Worm (Caenorhabditis elegans) whole organism, L4 larva: Measurements from ENCODE around the gene C27D6.1.

Source experiments
- F44E2.7 ChIP-seq: fragments of 200-800 bp; sonication (Bioruptor generic); IDR thresholded peaks from 2 replicates; pipeline ENCODE4 v2.1.2; 2022; ENCODE audit warnings: missing genetic modification characterization, missing compliant biosample characterization
- T26A8.4 ChIP-seq: fragments of 200-800 bp; sonication (Bioruptor generic); IDR thresholded peaks from 2 replicates; pipeline ENCODE4 v1.3.6; 2022; ENCODE audit warnings: missing genetic modification characterization, missing compliant biosample characterization
- Y105C5A.15 ChIP-seq: fragments of 200-800 bp; sonication (Bioruptor generic); IDR thresholded peaks from 2 replicates; pipeline ENCODE4 v1.3.6; 2022; ENCODE audit warnings: missing genetic modification characterization, missing compliant biosample characterization
- Y5F2A.4 ChIP-seq: fragments of 200-800 bp; sonication (Bioruptor generic); optimal IDR thresholded peaks from 2 replicates; lab custom pipeline; 2018; ENCODE audit warnings: mild to moderate bottlenecking, missing genetic modification characterization, missing compliant biosample characterization
- ZK546.5 ChIP-seq, 2 experiments: sonication (generic microtip); optimal IDR thresholded peaks; 2 replicates each; lab custom pipeline; 2017; ENCODE audit warnings: missing biosample characterization in 2 of 2, missing genetic modification characterization in 2 of 2
- aha-1 ChIP-seq: fragments of 150-350 bp; peaks from one replicate; lab custom pipeline; 2014; ENCODE audit warnings: missing biosample characterization, missing genetic modification characterization
- ceh-20 ChIP-seq: fragments of 200-800 bp; sonication (Bioruptor generic); IDR thresholded peaks from 2 replicates; pipeline ENCODE4 v1.3.6; 2022; ENCODE audit warnings: missing genetic modification reagents, missing genetic modification characterization, missing compliant biosample characterization
- ceh-28 ChIP-seq: fragments of 150-350 bp; optimal IDR thresholded peaks from 2 replicates; lab custom pipeline; 2014; ENCODE audit warnings: missing biosample characterization, missing genetic modification reagents, missing genetic modification characterization
- ceh-32 ChIP-seq: sonication (generic microtip); optimal IDR thresholded peaks from 2 replicates; lab custom pipeline; 2016; ENCODE audit warnings: mild to moderate bottlenecking, missing genetic modification characterization, missing compliant biosample characterization; ENCODE audit not compliant: poor library complexity
- ces-1 ChIP-seq: fragments of 150-350 bp; sonication (generic microtip); optimal IDR thresholded peaks from 4 replicates; lab custom pipeline; 2014; ENCODE audit warnings: missing biosample characterization, missing genetic modification reagents, missing genetic modification characterization
- ctbp-1 ChIP-seq: fragments of 200-800 bp; sonication (Bioruptor generic); IDR thresholded peaks from 2 replicates; pipeline ENCODE4 v1.3.6; 2022; ENCODE audit warnings: missing genetic modification reagents, missing genetic modification characterization, missing compliant biosample characterization
- daf-16 ChIP-seq, 3 experiments: sonication (generic microtip); optimal IDR thresholded peaks; 2 replicates each; lab custom pipeline; 2016 to 2017; ENCODE audit warnings: missing genetic modification characterization in 3 of 3, missing genetic modification reagents in 3 of 3, mild to moderate bottlenecking in 2 of 3, missing compliant biosample characterization in 2 of 3, missing biosample characterization in 1 of 3, moderate library complexity in 1 of 3
- dmd-6 ChIP-seq: fragments of 200-800 bp; sonication (Bioruptor generic); IDR thresholded peaks from 2 replicates; pipeline ENCODE4 v1.3.6; 2022; ENCODE audit warnings: missing genetic modification reagents, missing genetic modification characterization, missing compliant biosample characterization
- dpl-1 ChIP-seq: fragments of 150-350 bp; optimal IDR thresholded peaks from 2 replicates; lab custom pipeline; 2014; ENCODE audit warnings: missing biosample characterization, missing genetic modification reagents, missing genetic modification characterization
- dve-1 ChIP-seq: sonication (generic microtip); optimal IDR thresholded peaks from 2 replicates; lab custom pipeline; 2017; ENCODE audit warnings: antibody characterized with exemption, mild to moderate bottlenecking, missing genetic modification characterization, missing compliant biosample characterization; ENCODE audit not compliant: insufficient read depth
- hif-1 ChIP-seq, 2 experiments: sonication (generic microtip); optimal IDR thresholded peaks; 2 replicates each; lab custom pipeline; 2016 to 2017; ENCODE audit warnings: missing compliant biosample characterization in 2 of 2, missing genetic modification characterization in 2 of 2, missing genetic modification reagents in 2 of 2, missing genotype in 2 of 2, mild to moderate bottlenecking in 1 of 2
- hlh-11 ChIP-seq: fragments of 200-800 bp; sonication (Bioruptor generic); optimal IDR thresholded peaks from 2 replicates; lab custom pipeline; 2018; ENCODE audit warnings: mild to moderate bottlenecking, missing genetic modification characterization, missing compliant biosample characterization
- hlh-30 ChIP-seq: sonication (generic microtip); optimal IDR thresholded peaks from 2 replicates; lab custom pipeline; 2017; ENCODE audit warnings: antibody characterized with exemption, mild to moderate bottlenecking, missing genetic modification characterization, missing compliant biosample characterization; ENCODE audit not compliant: insufficient read depth
- jun-1 ChIP-seq: fragments of 150-350 bp; optimal IDR thresholded peaks from 2 replicates; lab custom pipeline; 2014; ENCODE audit warnings: missing biosample characterization, missing genetic modification reagents, missing genetic modification characterization
- lin-39 ChIP-seq: fragments of 150-350 bp; optimal IDR thresholded peaks from 2 replicates; lab custom pipeline; 2014; ENCODE audit warnings: missing biosample characterization, missing genetic modification reagents, missing genetic modification characterization
- lir-3 ChIP-seq: sonication (generic microtip); optimal IDR thresholded peaks from 2 replicates; lab custom pipeline; 2016; ENCODE audit warnings: mild to moderate bottlenecking, missing genetic modification characterization, missing compliant biosample characterization
- lsy-2 ChIP-seq, 2 experiments: fragments of 150-350 bp in 1 of 2; sonication (generic microtip) in 1 of 2; optimal IDR thresholded peaks; 2 replicates each; lab custom pipeline; 2014 to 2017; ENCODE audit warnings: missing biosample characterization in 2 of 2, missing genetic modification characterization in 2 of 2
- mdl-1 ChIP-seq, 2 experiments: fragments of 150-350 bp in 1 of 2; sonication (generic microtip) in 1 of 2; optimal IDR thresholded peaks; 2 replicates each; lab custom pipeline; 2014 to 2017; ENCODE audit warnings: missing biosample characterization in 2 of 2, missing genetic modification characterization in 2 of 2
- mes-2 ChIP-seq: sonication (generic microtip); optimal IDR thresholded peaks from 2 replicates; lab custom pipeline; 2016; ENCODE audit warnings: missing genotype, mild to moderate bottlenecking, missing genetic modification characterization, missing compliant biosample characterization; ENCODE audit not compliant: poor library complexity, severe bottlenecking
- mxl-2 ChIP-seq: fragments of 200-800 bp; sonication (Bioruptor generic); conservative IDR thresholded peaks from 2 replicates; pipeline ENCODE4 v1.3.6; 2022; ENCODE audit warnings: missing genetic modification reagents, missing genetic modification characterization, missing compliant biosample characterization
- nhr-10 ChIP-seq: fragments of 150-350 bp; optimal IDR thresholded peaks from 2 replicates; lab custom pipeline; 2014; ENCODE audit warnings: missing biosample characterization, missing genetic modification characterization
- nhr-102 ChIP-seq: sonication (generic microtip); optimal IDR thresholded peaks from 2 replicates; lab custom pipeline; 2016; ENCODE audit warnings: mild to moderate bottlenecking, missing genetic modification characterization, moderate library complexity, missing compliant biosample characterization
- nhr-28 ChIP-seq: fragments of 150-350 bp; optimal IDR thresholded peaks from 2 replicates; lab custom pipeline; 2014; ENCODE audit warnings: missing biosample characterization, missing genetic modification characterization
- nhr-42 ChIP-seq: fragments of 200-800 bp; sonication (Bioruptor generic); IDR thresholded peaks from 2 replicates; pipeline ENCODE4 v1.3.6; 2022; ENCODE audit warnings: missing genetic modification characterization, missing compliant biosample characterization
- nhr-77 ChIP-seq: fragments of 150-350 bp; optimal IDR thresholded peaks from 2 replicates; lab custom pipeline; 2014; ENCODE audit warnings: missing biosample characterization, missing genetic modification characterization
- php-3 ChIP-seq: fragments of 200-800 bp; sonication (Bioruptor generic); IDR thresholded peaks from 2 replicates; pipeline ENCODE4 v1.3.6; 2022; ENCODE audit warnings: missing genetic modification reagents, missing genetic modification characterization, missing compliant biosample characterization
- pqm-1 ChIP-seq: sonication (generic microtip); optimal IDR thresholded peaks from 2 replicates; lab custom pipeline; 2017; ENCODE audit warnings: missing biosample characterization, missing genetic modification characterization
- snpc-4 ChIP-seq: fragments of 150-350 bp; optimal IDR thresholded peaks from 2 replicates; lab custom pipeline; 2014; ENCODE audit warnings: missing biosample characterization, missing genetic modification characterization
- spr-1 ChIP-seq: sonication (generic microtip); optimal IDR thresholded peaks from 2 replicates; lab custom pipeline; 2016; ENCODE audit warnings: mild to moderate bottlenecking, missing genetic modification characterization, missing compliant biosample characterization
- zag-1 ChIP-seq: fragments of 150-350 bp; optimal IDR thresholded peaks from 2 replicates; lab custom pipeline; 2014; ENCODE audit warnings: missing biosample characterization, missing genetic modification characterization

Gene C27D6.1

DNA sequence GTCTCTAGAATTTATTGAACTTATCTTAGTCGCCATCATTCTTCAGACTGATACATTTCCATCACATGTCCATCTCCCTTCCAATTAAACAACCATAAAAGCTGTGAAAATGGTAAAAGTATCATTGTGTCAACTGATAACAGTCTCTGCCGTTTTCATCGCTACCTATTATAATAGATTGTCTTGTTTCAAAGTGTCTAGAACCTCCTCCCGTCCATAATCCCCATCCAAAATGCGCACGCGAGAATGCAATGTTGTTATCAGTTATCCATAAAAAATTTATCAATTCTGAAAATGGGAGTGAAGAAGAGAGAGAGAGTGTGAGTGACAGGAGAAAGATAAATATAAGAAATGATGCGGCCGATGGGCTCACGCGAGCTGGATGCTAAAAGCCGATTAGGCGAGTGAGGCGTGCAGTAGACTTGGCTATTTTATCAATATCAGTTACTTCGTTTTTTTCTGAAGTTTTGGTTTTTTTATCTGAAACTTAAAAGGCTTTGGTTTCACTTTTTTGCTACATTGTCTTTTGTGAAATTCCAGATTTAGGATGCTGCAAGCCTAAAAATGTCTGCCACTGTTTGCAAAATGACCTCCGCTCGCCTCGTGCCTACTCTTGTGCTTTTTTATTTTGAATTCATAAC is 29.5 kb downstream of the C27D6.1 start (continued):
- TF ChIP-seq ceh-32 (tag; lab: Kevin White, UChicago), result no peak
- TF ChIP-seq nhr-42 (GFP tag; lab: Robert Waterston, UW), result no peak
- no peak for TF ChIP-seq Y5F2A.4 (GFP tag; lab: Kevin White, UChicago)
- peak; percentile 3 for TF ChIP-seq spr-1 (tag; lab: Kevin White, UChicago)
- TF ChIP-seq, all 104 proteins: peak for 31

ce11 chrII:5202930-5203329 is 30.4 kb downstream of the C27D6.1 start, which contains the start of gene ampd-1:
Gene ampd-1, plus strand, starts transcription at chrII:5203322.
- TF ChIP-seq hlh-30 (peak; percentile 58), dpl-1 (GFP tag; lab: Kevin White, UChicago) (no peak), dmd-6 (GFP tag; lab: Robert Waterston, UW) (peak; percentile 44; the same call in 1 of the 2 replicates), nhr-28 (tag; lab: Kevin White, UChicago) (peak; percentile 16), mes-2 (tag; lab: Kevin White, UChicago) (no peak), lir-3 (no peak), mdl-1 (tag; optimal IDR thresholded peaks at IDR 0.05; lab: Kevin White, UChicago) (no peak), jun-1 (tag; lab: Kevin White, UChicago) (no peak), Y105C5A.15 (GFP tag; lab: Robert Waterston, UW) (no peak), zag-1 (tag; lab: Kevin White, UChicago) (no peak), php-3 (GFP tag; lab: Robert Waterston, UW) (peak; percentile 87), daf-16 (GFP tag; optimal IDR thresholded peaks at IDR 0.05; lab: Kevin White, UChicago) (peak in 1 of 2 experiments; percentile 60), daf-16 (tag; optimal IDR thresholded peaks at IDR 0.05; lab: Kevin White, UChicago) (peak; percentile 96), ceh-20 (no peak), lsy-2 (tag; optimal IDR thresholded peaks at IDR 0.05; lab: Kevin White, UChicago) (peak in 1 of 2 experiments; percentile 12), ctbp-1 (GFP tag; lab: Robert Waterston, UW) (no peak), F44E2.7 (no peak), mxl-2 (GFP tag; lab: Robert Waterston, UW) (no peak), hif-1 (tag; optimal IDR thresholded peaks at IDR 0.05; lab: Kevin White, UChicago) (peak in 1 of 2 experiments; percentile 10), lin-39 (no peak), nhr-10 (tag; lab: Kevin White, UChicago) (no peak), ces-1 (GFP tag; lab: Kevin White, UChicago) (no peak), pqm-1 (peak; percentile 66), ZK546.5 (tag; optimal IDR thresholded peaks at IDR 0.05; lab: Kevin White, UChicago) (no peak), nhr-77 (no peak), T26A8.4 (GFP tag; lab: Robert Waterston, UW) (no peak), snpc-4 (tag; lab: Kevin White, UChicago) (no peak), hlh-11 (tag; lab: Kevin White, UChicago) (peak; percentile 67), dve-1 (tag; lab: Kevin White, UChicago) (peak; percentile 88), nhr-102 (peak; percentile 24)
- TF ChIP-seq, all 104 proteins: peak for 11

- peak; percentile 7 for TF ChIP-seq nhr-28 (tag; lab: Kevin White, UChicago)
- no peak for TF ChIP-seq ceh-28 (tag; lab: Kevin White, UChicago)
- TF ChIP-seq daf-16 (GFP tag; optimal IDR thresholded peaks at IDR 0.05; lab: Kevin White, UChicago), result no peak
- peak; percentile 16 for TF ChIP-seq daf-16 (tag; optimal IDR thresholded peaks at IDR 0.05; lab: Kevin White, UChicago)
- TF ChIP-seq aha-1 (tag; lab: Kevin White, UChicago), result peak; percentile 82
Measured at ce11 chrII:5205286-5205685, 32.7 kb downstream of the C27D6.1 start.
